Fruit fly (Drosophila melanogaster): ENCODE measurements around the gene CG4830.

Gene CG4830

DNA sequence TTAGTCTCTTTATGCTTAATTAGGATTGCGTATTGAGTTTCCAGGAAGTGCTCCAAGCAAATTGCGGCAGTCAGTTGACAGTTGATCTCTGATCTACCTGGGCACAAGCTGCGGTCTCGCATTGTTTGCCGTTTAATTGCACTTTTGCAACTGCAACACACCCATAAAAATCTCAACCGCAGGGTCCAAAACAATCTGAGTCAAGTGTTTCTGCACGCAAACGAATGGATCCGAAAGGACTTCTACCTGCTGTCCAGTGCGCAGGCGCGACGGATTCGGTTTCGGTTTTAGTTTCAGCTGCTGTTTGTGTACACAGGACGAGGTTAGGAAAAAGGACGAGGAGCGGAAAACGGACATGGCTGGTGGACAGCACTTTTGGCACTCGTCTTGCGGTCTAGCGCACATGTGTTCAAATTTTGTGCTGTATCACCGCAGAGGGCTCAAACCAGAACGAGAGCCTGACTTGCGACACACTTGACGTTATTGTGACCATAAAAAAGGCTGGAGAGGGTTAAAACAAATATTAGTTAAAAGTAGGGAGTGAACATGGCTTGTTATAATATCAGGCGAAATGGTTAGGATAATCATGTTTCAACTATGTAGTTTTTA lies 42.4 kb upstream of the CG4830 start:
- TF ChIP-seq zen (tag; optimal IDR thresholded peaks at IDR 0.05), result peak; percentile 62
- peak; percentile 90 for TF ChIP-seq twi (tag; optimal IDR thresholded peaks at IDR 0.05)
- peak; percentile 59 for TF ChIP-seq ac (GFP tag; optimal IDR thresholded peaks at IDR 0.05)
- peak; percentile 80 for TF ChIP-seq cad (GFP tag; optimal IDR thresholded peaks at IDR 0.05)
- no peak for TF ChIP-seq CG17359 (tag; optimal IDR thresholded peaks at IDR 0.05)
- TF ChIP-seq B-H2 (GFP tag; optimal IDR thresholded peaks at IDR 0.05), result no peak
- TF ChIP-seq Kr (GFP tag; optimal IDR thresholded peaks at IDR 0.05), result peak; percentile 80
- no peak for TF ChIP-seq CG12299 (tag; optimal IDR thresholded peaks at IDR 0.05)
- TF ChIP-seq D (optimal IDR thresholded peaks at IDR 0.05), result peak; percentile 92
- TF ChIP-seq D (GFP tag; optimal IDR thresholded peaks at IDR 0.05), result no peak
- peak in 1 of 2 experiments; percentile 100 for TF ChIP-seq tll (GFP tag; optimal IDR thresholded peaks at IDR 0.05)
- TF ChIP-seq Rx (GFP tag; IDR thresholded peaks at IDR 0.05), result no peak
- TF ChIP-seq insv (GFP tag; optimal IDR thresholded peaks at IDR 0.05), result peak in 1 of 2 experiments; percentile 77
- TF ChIP-seq her (GFP tag; optimal IDR thresholded peaks at IDR 0.05), result no peak
- TF ChIP-seq CG15479 (GFP tag; optimal IDR thresholded peaks at IDR 0.05), result peak; percentile 90
- TF ChIP-seq ara (GFP tag; IDR thresholded peaks at IDR 0.05), result 0 out of 2 replicates have a peak, but pooled peaks have one; percentile 16

DNA sequence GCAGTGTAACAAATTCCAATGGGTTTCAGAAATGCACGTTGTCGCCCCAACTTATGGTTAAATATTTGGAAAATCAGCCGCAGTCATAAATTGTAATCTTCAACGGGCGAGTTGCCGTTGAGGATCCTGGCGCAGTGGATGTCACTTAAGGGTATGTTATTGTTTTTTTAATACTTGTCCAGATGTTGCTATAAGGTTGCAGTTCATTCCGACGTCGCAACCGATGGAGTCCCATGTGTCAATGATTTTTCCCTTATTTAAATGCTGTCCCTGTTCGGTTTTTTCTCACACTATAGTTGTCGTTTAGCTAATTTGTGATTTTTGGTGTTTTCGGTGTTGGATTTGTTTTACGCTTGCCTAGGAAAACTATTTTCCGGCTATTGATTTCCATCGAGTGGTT lies 41.4 kb upstream of the CG4830 start:
- TF ChIP-seq Ets97D (GFP tag; optimal IDR thresholded peaks at IDR 0.05) (no peak), twi (tag; optimal IDR thresholded peaks at IDR 0.05) (peak; percentile 94)

DNA sequence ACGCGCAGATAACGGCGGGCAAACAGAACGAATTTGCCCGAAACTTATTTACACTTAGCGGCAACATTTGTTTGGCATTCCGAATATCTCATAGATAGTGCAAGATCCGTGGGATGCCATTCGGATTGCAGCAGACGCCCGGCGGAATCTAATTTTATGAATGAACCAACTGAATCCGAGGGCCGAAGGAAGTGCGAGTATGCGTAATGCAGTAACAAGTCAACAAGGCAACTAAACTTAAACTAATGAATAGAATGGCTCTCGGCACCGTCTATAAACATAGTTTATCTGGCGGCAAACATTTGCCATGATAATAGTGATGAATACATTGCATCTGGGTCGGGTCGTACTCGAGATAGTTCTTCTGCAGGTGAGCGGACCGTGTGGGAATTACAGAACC lies 40.0 kb upstream of the CG4830 start:
- TF ChIP-seq Nf-YB (GFP tag; optimal IDR thresholded peaks at IDR 0.05), result no peak
- TF ChIP-seq Hmr (GFP tag; optimal IDR thresholded peaks at IDR 0.05), result no peak
- no peak for TF ChIP-seq Hr3 (GFP tag; optimal IDR thresholded peaks at IDR 0.05)
- TF ChIP-seq pan (optimal IDR thresholded peaks at IDR 0.05), result no peak
- TF ChIP-seq pan (GFP tag; optimal IDR thresholded peaks at IDR 0.05 in 1 of 2, IDR thresholded peaks at IDR 0.05 in 1 of 2), result no peak
- no peak for TF ChIP-seq CG11560 (tag; IDR thresholded peaks at IDR 0.05)
- TF ChIP-seq CG7745 (tag; optimal IDR thresholded peaks at IDR 0.05), result no peak
- TF ChIP-seq wek (GFP tag; optimal IDR thresholded peaks at IDR 0.05), result peak; percentile 42
- TF ChIP-seq bigmax (GFP tag; optimal IDR thresholded peaks at IDR 0.05), result no peak
- peak; percentile 4 for TF ChIP-seq CG2875 (GFP tag; optimal IDR thresholded peaks at IDR 0.05)
- TF ChIP-seq CG10654 (GFP tag; optimal IDR thresholded peaks at IDR 0.05), result no peak
- TF ChIP-seq Meics (GFP tag; optimal IDR thresholded peaks at IDR 0.05), result no peak
- TF ChIP-seq Ets97D (GFP tag; optimal IDR thresholded peaks at IDR 0.05), result no peak
- TF ChIP-seq CG10543 (GFP tag; optimal IDR thresholded peaks at IDR 0.05), result no peak
- no peak for TF ChIP-seq CG2889 (GFP tag; IDR thresholded peaks at IDR 0.05)
- no peak for TF ChIP-seq Sin3A (optimal IDR thresholded peaks at IDR 0.05)
- no peak for TF ChIP-seq pho (GFP tag; optimal IDR thresholded peaks at IDR 0.05)
- TF ChIP-seq amos (GFP tag; IDR thresholded peaks at IDR 0.05; ENCODE audit: partially characterized antibody), result no peak
- no peak for TF ChIP-seq CG18011 (GFP tag; optimal IDR thresholded peaks at IDR 0.05)
- TF ChIP-seq pum (GFP tag; optimal IDR thresholded peaks at IDR 0.05), result no peak
- TF ChIP-seq CG15514 (GFP tag; optimal IDR thresholded peaks at IDR 0.05), result no peak
- TF ChIP-seq dimm (GFP tag; IDR thresholded peaks at IDR 0.05), result no peak
- no peak for TF ChIP-seq sr (GFP tag; IDR thresholded peaks at IDR 0.05)
- TF ChIP-seq fu2 (GFP tag; optimal IDR thresholded peaks at IDR 0.05), result no peak
- no peak for TF ChIP-seq MTF-1 (GFP tag; optimal IDR thresholded peaks at IDR 0.05; ENCODE audit: borderline replicate concordance)
- TF ChIP-seq Sox102F (GFP tag; optimal IDR thresholded peaks at IDR 0.05), result no peak
- TF ChIP-seq tin (GFP tag; optimal IDR thresholded peaks at IDR 0.05), result no peak
- no peak for TF ChIP-seq fd102C (GFP tag; optimal IDR thresholded peaks at IDR 0.05)
- no peak for TF ChIP-seq cad (GFP tag; optimal IDR thresholded peaks at IDR 0.05)
- no peak for TF ChIP-seq bab2 (GFP tag; optimal IDR thresholded peaks at IDR 0.05)
- no peak for TF ChIP-seq tx (GFP tag; optimal IDR thresholded peaks at IDR 0.05)
- TF ChIP-seq Fer2 (tag; optimal IDR thresholded peaks at IDR 0.05), result no peak
- no peak for TF ChIP-seq CG8765 (GFP tag; IDR thresholded peaks at IDR 0.05)

Data from whole organism, embryonic.